Fruit fly (Drosophila melanogaster) whole organism, wandering third instar larva: ENCODE data around the gene Pkg21D.

Experiments used
- Abd-B ChIP-seq: fragments of >200 bp; optimal IDR thresholded peaks from 2 replicates; lab custom pipeline; 2017; ENCODE audit warnings: missing biosample characterization, missing genetic modification characterization
- CG32264 ChIP-seq: fragments of 200-800 bp; sonication (Bioruptor generic); optimal IDR thresholded peaks from 2 replicates; lab custom pipeline; 2016; ENCODE audit warnings: missing biosample characterization, missing genetic modification characterization
- CG9705 ChIP-seq: fragments of 200-800 bp; sonication (Bioruptor generic); optimal IDR thresholded peaks from 2 replicates; lab custom pipeline; 2018; ENCODE audit warnings: missing biosample characterization, mild to moderate bottlenecking, missing genetic modification characterization
- Dfd ChIP-seq: fragments of >200 bp; optimal IDR thresholded peaks from 2 replicates; lab custom pipeline; 2017; ENCODE audit warnings: missing biosample characterization, missing genetic modification characterization
- Hr78 ChIP-seq: fragments of >200 bp; optimal IDR thresholded peaks from 2 replicates; lab custom pipeline; 2017; ENCODE audit warnings: missing biosample characterization, missing genetic modification characterization
- h ChIP-seq: fragments of 200-800 bp; sonication (Bioruptor generic); optimal IDR thresholded peaks from 3 replicates; lab custom pipeline; 2016; ENCODE audit warnings: missing biosample characterization, mild to moderate bottlenecking, missing genetic modification characterization
- jim ChIP-seq: fragments of 175-275, 200-325 bp; sonication (Bioruptor generic); optimal IDR thresholded peaks from 2 replicates; lab custom pipeline; 2016; ENCODE audit warnings: missing biosample characterization, mild to moderate bottlenecking, missing genetic modification characterization
- tai ChIP-seq: sonication (Bioruptor generic); optimal IDR thresholded peaks from 2 replicates; lab custom pipeline; 2016; ENCODE audit warnings: missing biosample characterization, missing genetic modification characterization

dm6 chr2L:749645-750044 lies 41.0 kb downstream of the Pkg21D start, which contains the start of gene GABA-B-R3:
- no peak for TF ChIP-seq CG9705 (GFP tag; lab: Kevin White, UChicago)
- TF ChIP-seq tai (GFP tag; lab: Kevin White, UChicago), result no peak
- no peak for TF ChIP-seq h
- TF ChIP-seq Abd-B (GFP tag; lab: Kevin White, UChicago), result no peak
- TF ChIP-seq Hr78 (GFP tag; lab: Kevin White, UChicago), result no peak
- no peak for TF ChIP-seq CG32264 (GFP tag; lab: Kevin White, UChicago)
- no peak for TF ChIP-seq jim (GFP tag; lab: Kevin White, UChicago)
- no peak for TF ChIP-seq Dfd (GFP tag; lab: Kevin White, UChicago)
